Fruit fly (Drosophila melanogaster) whole organism, prepupa: ENCODE results near the gene Ir76a.

ENCODE experiments used
- CG1621 ChIP-seq: fragments of 200-800 bp; sonication (Bioruptor generic); optimal IDR thresholded peaks from 3 replicates; lab custom pipeline; 2018; ENCODE audit warnings: missing biosample characterization, mild to moderate bottlenecking, missing genetic modification characterization
- cyc ChIP-seq: fragments of 200-800 bp; sonication (Bioruptor generic); optimal IDR thresholded peaks from 3 replicates; lab custom pipeline; 2016; ENCODE audit warnings: missing biosample characterization, missing genetic modification characterization
- dac ChIP-seq: fragments of 200-800 bp; sonication (Bioruptor generic); optimal IDR thresholded peaks from 2 replicates; lab custom pipeline; 2017; ENCODE audit warnings: missing biosample characterization, mild to moderate bottlenecking, missing genetic modification characterization

- TF ChIP-seq dac (GFP tag; lab: Kevin White, UChicago) (peak; percentile 31), CG1621 (no peak), cyc (GFP tag; lab: Kevin White, UChicago) (no peak)
These were observed 6.2 kb upstream of the Ir76a start for dm6 chr3L:19792717-19793437.
